Worm (Caenorhabditis elegans): ENCODE measurements around the gene F44E5.15.

Gene F44E5.15

DNA sequence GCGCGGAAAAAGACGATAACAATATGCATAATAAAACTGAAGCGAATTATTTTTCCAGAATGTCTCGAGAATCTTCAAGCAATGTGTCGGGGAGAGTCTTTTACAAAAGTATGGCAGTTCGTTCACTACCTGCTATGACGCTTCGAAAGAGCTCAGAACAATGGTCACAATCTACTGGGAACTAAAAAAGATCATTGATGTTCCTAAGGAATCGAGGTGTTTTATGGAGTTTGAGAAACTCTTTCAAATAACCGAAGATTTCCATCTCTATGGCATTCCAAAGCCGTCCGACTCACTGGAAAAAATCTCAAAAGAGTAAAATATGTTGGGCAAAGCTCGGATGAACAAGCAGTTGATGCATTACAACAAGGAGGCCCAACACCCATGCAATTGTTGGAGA, at the start of gene F44E5.15:
Gene F44E5.15 (plus strand): TSS at position 301 of the 400 bp plus-strand sequence.
- TF ChIP-seq unc-39 (tag; optimal IDR thresholded peaks at IDR 0.05) (no peak), ama-1 (optimal IDR thresholded peaks at IDR 0.05) (no peak), nhr-23 (tag; optimal IDR thresholded peaks at IDR 0.05) (no peak), snpc-4 (tag; optimal IDR thresholded peaks at IDR 0.05) (no peak), nhr-12 (tag; optimal IDR thresholded peaks at IDR 0.05) (no peak), nhr-11 (tag; optimal IDR thresholded peaks at IDR 0.05) (no peak), sma-9 (GFP tag; optimal IDR thresholded peaks at IDR 0.05) (no peak), sma-9 (tag; optimal IDR thresholded peaks at IDR 0.05) (no peak), crh-2 (tag; optimal IDR thresholded peaks at IDR 0.05) (no peak), skn-1 (tag; optimal IDR thresholded peaks at IDR 0.05) (no peak)

DNA sequence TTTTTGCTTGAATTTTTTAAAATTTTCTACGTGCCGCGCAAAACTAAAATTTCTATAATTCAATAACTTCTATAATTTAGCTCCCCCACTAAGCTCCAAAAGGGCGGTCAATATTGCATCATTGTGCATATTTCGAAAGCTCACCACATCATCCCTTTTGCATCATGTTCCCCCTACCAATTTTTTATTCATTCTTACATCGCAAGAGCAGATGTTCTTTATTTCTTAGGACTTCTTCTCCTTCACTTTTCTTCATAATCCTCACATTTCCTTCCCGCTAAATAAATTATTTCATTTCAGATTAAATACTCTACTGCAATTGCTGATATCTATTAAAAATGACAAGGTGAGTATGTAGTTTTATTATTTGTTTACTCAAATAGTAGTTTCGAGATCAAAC, 48.6 kb upstream of the F44E5.15 start, which contains the start of gene ldh-1:
Gene ldh-1 (plus strand): TSS at position 301 of the 400 bp plus-strand sequence.
- TF ChIP-seq elt-3 (tag; optimal IDR thresholded peaks at IDR 0.05) (no peak), sma-9 (GFP tag; optimal IDR thresholded peaks at IDR 0.05) (no peak), sma-9 (tag; optimal IDR thresholded peaks at IDR 0.05) (no peak), nhr-21 (tag; optimal IDR thresholded peaks at IDR 0.05) (no peak), nhr-129 (tag; optimal IDR thresholded peaks at IDR 0.05) (peak; percentile 77), ztf-11 (tag; optimal IDR thresholded peaks at IDR 0.05) (no peak), snpc-4 (tag; optimal IDR thresholded peaks at IDR 0.05) (no peak), ztf-1 (GFP tag; conservative IDR thresholded peaks at IDR 0.05) (no peak)

DNA sequence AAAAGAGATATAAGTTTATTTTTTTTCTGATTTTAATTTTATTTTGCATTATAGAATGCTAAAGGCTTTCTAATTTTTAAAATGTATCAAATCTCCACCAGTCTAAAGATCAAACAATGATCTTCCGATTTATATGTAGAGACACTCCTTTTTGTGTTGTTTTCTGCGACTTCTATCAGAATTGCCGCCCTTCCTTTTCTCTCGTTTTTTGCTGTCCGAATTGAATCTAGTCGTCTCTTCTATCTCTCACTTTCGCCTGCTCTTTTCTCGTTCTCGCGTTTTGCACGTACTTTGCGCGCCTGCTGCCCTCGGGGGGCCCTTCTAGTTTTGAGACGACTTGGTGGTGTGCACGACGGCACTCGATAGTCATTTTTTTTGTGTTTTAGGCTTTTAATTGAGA, 48.1 kb upstream of the F44E5.15 start:
- peak; percentile 41 for TF ChIP-seq egl-27 (tag; optimal IDR thresholded peaks at IDR 0.05)
- peak; percentile 18 for TF ChIP-seq mab-5 (tag; optimal IDR thresholded peaks at IDR 0.05)
- no peak for TF ChIP-seq nhr-237 (tag; optimal IDR thresholded peaks at IDR 0.05)
- TF ChIP-seq nhr-25 (tag; optimal IDR thresholded peaks at IDR 0.05) = peak; percentile 52
- TF ChIP-seq nhr-12 (tag; optimal IDR thresholded peaks at IDR 0.05) = no peak
- no peak for TF ChIP-seq elt-3 (tag; optimal IDR thresholded peaks at IDR 0.05)
- TF ChIP-seq ZK546.5 (tag; optimal IDR thresholded peaks at IDR 0.05) = no peak
- no peak for TF ChIP-seq ama-1 (optimal IDR thresholded peaks at IDR 0.05)
- peak; percentile 8 for TF ChIP-seq blmp-1 (tag; optimal IDR thresholded peaks at IDR 0.05; ENCODE audit: insufficient read depth)
- no peak for TF ChIP-seq nhr-11 (tag; optimal IDR thresholded peaks at IDR 0.05)
- no peak for TF ChIP-seq nhr-77 (tag; optimal IDR thresholded peaks at IDR 0.05)
- no peak for TF ChIP-seq nhr-10 (tag; optimal IDR thresholded peaks at IDR 0.05)
- no peak for TF ChIP-seq R02D3.7 (tag; optimal IDR thresholded peaks at IDR 0.05)
- TF ChIP-seq F13H6.1 (tag; optimal IDR thresholded peaks at IDR 0.05) = peak; percentile 39
- TF ChIP-seq peb-1 (tag; optimal IDR thresholded peaks at IDR 0.05) = no peak
- TF ChIP-seq ztf-1 (GFP tag; conservative IDR thresholded peaks at IDR 0.05) = no peak
- TF ChIP-seq lin-13 (GFP tag; optimal IDR thresholded peaks at IDR 0.05) = peak; percentile 3
- TF ChIP-seq lsy-2 (tag; optimal IDR thresholded peaks at IDR 0.05) = peak in 1 of 2 experiments; percentile 65
- TF ChIP-seq unc-39 (tag; optimal IDR thresholded peaks at IDR 0.05) = no peak
- TF ChIP-seq ztf-11 (tag; optimal IDR thresholded peaks at IDR 0.05) = no peak
- TF ChIP-seq mbf-1 (tag; optimal IDR thresholded peaks at IDR 0.05) = no peak
- no peak for TF ChIP-seq ztf-4 (tag; optimal IDR thresholded peaks at IDR 0.05)
- no peak for TF ChIP-seq gmeb-1 (tag; optimal IDR thresholded peaks at IDR 0.05)
- no peak for TF ChIP-seq dmd-4 (tag; optimal IDR thresholded peaks at IDR 0.05)
- TF ChIP-seq fos-1 (tag; optimal IDR thresholded peaks at IDR 0.05) = peak; percentile 10
- peak; percentile 80 for TF ChIP-seq C34F6.9 (tag; optimal IDR thresholded peaks at IDR 0.05)
- peak; percentile 65 for TF ChIP-seq sem-4 (tag; optimal IDR thresholded peaks at IDR 0.05)
- TF ChIP-seq ceh-82 (tag; optimal IDR thresholded peaks at IDR 0.05) = no peak
- TF ChIP-seq unc-55 (GFP tag; optimal IDR thresholded peaks at IDR 0.05) = peak; percentile 1
- TF ChIP-seq mdl-1 (tag; optimal IDR thresholded peaks at IDR 0.05) = peak; percentile 4 to 13
- TF ChIP-seq sma-9 (GFP tag; optimal IDR thresholded peaks at IDR 0.05) = peak; percentile 48
- no peak for TF ChIP-seq sma-9 (tag; optimal IDR thresholded peaks at IDR 0.05)
- no peak for TF ChIP-seq elt-1 (tag; optimal IDR thresholded peaks at IDR 0.05)
- no peak for TF ChIP-seq snpc-4 (tag; optimal IDR thresholded peaks at IDR 0.05)
- TF ChIP-seq sma-3 (GFP tag; optimal IDR thresholded peaks at IDR 0.05) = no peak
- peak; percentile 26 for TF ChIP-seq nhr-6 (tag; optimal IDR thresholded peaks at IDR 0.05)
- no peak for TF ChIP-seq nhr-23 (tag; optimal IDR thresholded peaks at IDR 0.05)
- peak; percentile 55 for TF ChIP-seq zag-1 (tag; optimal IDR thresholded peaks at IDR 0.05)
- no peak for TF ChIP-seq skn-1 (tag; optimal IDR thresholded peaks at IDR 0.05)
- TF ChIP-seq crh-2 (tag; optimal IDR thresholded peaks at IDR 0.05) = peak; percentile 64
- no peak for TF ChIP-seq unc-62 (GFP tag; optimal IDR thresholded peaks at IDR 0.05)
- TF ChIP-seq lin-39 (tag; optimal IDR thresholded peaks at IDR 0.05) = no peak
- no peak for TF ChIP-seq lin-11 (tag; optimal IDR thresholded peaks at IDR 0.05)
- no peak for TF ChIP-seq alr-1 (tag; optimal IDR thresholded peaks at IDR 0.05)
- no peak for TF ChIP-seq aly-2 (tag; optimal IDR thresholded peaks at IDR 0.05)
- no peak for TF ChIP-seq Y55F3AM.14 (GFP tag; optimal IDR thresholded peaks at IDR 0.05)
- no peak for TF ChIP-seq ceh-16 (tag; optimal IDR thresholded peaks at IDR 0.05)
- no peak for TF ChIP-seq nhr-21 (tag; optimal IDR thresholded peaks at IDR 0.05)
- TF ChIP-seq nhr-129 (tag; optimal IDR thresholded peaks at IDR 0.05) = peak; percentile 42
